Worm (Caenorhabditis elegans) whole organism, L4 larva: ENCODE measurements around the gene unc-10.
A peak's percentile ranks its signal among the peaks of the same experiment; 100 is the strongest.

ENCODE experiments used
- ces-1 ChIP-seq: fragments of 150-350 bp; sonication (generic microtip); optimal IDR thresholded peaks from 4 replicates; lab custom pipeline; 2014; ENCODE audit warnings: missing biosample characterization, missing genetic modification reagents, missing genetic modification characterization
- dmd-9 ChIP-seq: fragments of 200-800 bp; sonication (Bioruptor generic); IDR thresholded peaks from 2 replicates; pipeline ENCODE4 v1.3.6; 2022; ENCODE audit warnings: missing genetic modification reagents, missing genetic modification characterization, missing compliant biosample characterization
- dpl-1 ChIP-seq: fragments of 150-350 bp; optimal IDR thresholded peaks from 2 replicates; lab custom pipeline; 2014; ENCODE audit warnings: missing biosample characterization, missing genetic modification reagents, missing genetic modification characterization
- fos-1 ChIP-seq: fragments of 150-350 bp; optimal IDR thresholded peaks from 2 replicates; lab custom pipeline; 2014; ENCODE audit warnings: missing biosample characterization, missing genetic modification characterization
- lin-29 ChIP-seq: fragments of 200-800 bp; sonication (Bioruptor generic); IDR thresholded peaks from 2 replicates; pipeline ENCODE4 v1.3.6; 2022; ENCODE audit warnings: missing genetic modification reagents, missing genetic modification characterization, missing compliant biosample characterization
- mdl-1 ChIP-seq, 2 experiments: fragments of 150-350 bp in 1 of 2; sonication (generic microtip) in 1 of 2; optimal IDR thresholded peaks; 2 replicates each; lab custom pipeline; 2014 to 2017; ENCODE audit warnings: missing biosample characterization in 2 of 2, missing genetic modification characterization in 2 of 2
- nhr-10 ChIP-seq: fragments of 150-350 bp; optimal IDR thresholded peaks from 2 replicates; lab custom pipeline; 2014; ENCODE audit warnings: missing biosample characterization, missing genetic modification characterization
- nhr-11 ChIP-seq: fragments of 150-350 bp; optimal IDR thresholded peaks from 2 replicates; lab custom pipeline; 2014; ENCODE audit warnings: missing biosample characterization, missing genetic modification characterization
- unc-62 ChIP-seq, 3 experiments: fragments of 150-350 bp in 1 of 3; sonication (generic microtip); optimal IDR thresholded peaks in 2 of 3; peaks in 1 of 3; 1 replicate in 1 of 3; 2 replicates in 2 of 3; lab custom pipeline; 2014 to 2017; ENCODE audit warnings: missing biosample characterization in 3 of 3, missing genetic modification characterization in 3 of 3, missing genetic modification reagents in 3 of 3, missing genotype in 1 of 3

ce11 chrX:7232158-7232822 lies 47.8 kb downstream of the unc-10 start:
- TF ChIP-seq fos-1: no peak
- TF ChIP-seq lin-29 (GFP tag; lab: Robert Waterston, UW): no peak
- no peak for TF ChIP-seq unc-62 (GFP tag; optimal IDR thresholded peaks at IDR 0.05 in 1 of 2; lab: Kevin White, UChicago)
- TF ChIP-seq unc-62 (tag; optimal IDR thresholded peaks at IDR 0.05; lab: Kevin White, UChicago): no peak
- TF ChIP-seq nhr-10 (tag; lab: Kevin White, UChicago): no peak
- peak; percentile 29 for TF ChIP-seq nhr-11 (tag; lab: Kevin White, UChicago)
- TF ChIP-seq dpl-1 (GFP tag; lab: Kevin White, UChicago): peak; percentile 9
- TF ChIP-seq dmd-9 (GFP tag; lab: Robert Waterston, UW): 0 out of 2 replicates have a peak, but pooled peaks have one; percentile 22
- TF ChIP-seq mdl-1 (tag; optimal IDR thresholded peaks at IDR 0.05; lab: Kevin White, UChicago): peak in 1 of 2 experiments; percentile 37
- no peak for TF ChIP-seq ces-1 (GFP tag; lab: Kevin White, UChicago)
